Worm (Caenorhabditis elegans): ENCODE data around the gene col-170.

DNA sequence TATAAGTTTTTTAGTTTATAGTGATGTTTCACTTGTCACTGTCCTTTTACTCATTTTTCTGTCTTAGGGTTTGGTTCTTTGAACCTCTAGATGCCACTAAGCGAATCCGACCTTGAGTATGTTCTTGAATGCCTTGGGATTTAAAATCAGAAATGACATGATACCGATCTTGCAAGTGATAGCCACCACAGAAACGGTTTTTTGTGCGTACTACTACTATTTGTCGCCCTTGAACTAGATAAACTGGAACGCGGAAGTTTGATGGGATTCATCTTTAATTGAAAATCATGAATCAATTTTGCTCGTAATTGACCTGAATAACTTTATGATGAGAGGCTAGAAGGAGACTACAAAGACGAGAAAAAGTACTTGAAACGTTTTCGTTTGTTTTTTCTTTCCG lies 12.7 kb upstream of the col-170 start:
- TF ChIP-seq lin-13 (GFP tag; optimal IDR thresholded peaks at IDR 0.05) (no peak), saeg-2 (GFP tag; IDR thresholded peaks at IDR 0.05) (no peak), nhr-11 (tag; optimal IDR thresholded peaks at IDR 0.05) (no peak), skn-1 (tag; optimal IDR thresholded peaks at IDR 0.05) (no peak), spr-3 (GFP tag; optimal IDR thresholded peaks at IDR 0.05) (no peak), rbr-2 (tag; optimal IDR thresholded peaks at IDR 0.05) (no peak), zag-1 (tag; optimal IDR thresholded peaks at IDR 0.05) (no peak), daf-8 (GFP tag; IDR thresholded peaks at IDR 0.05) (no peak)

All from whole organism, L4 larva.